Worm (Caenorhabditis elegans): ENCODE data around the gene lin-7.
A peak's percentile ranks its signal among the peaks of the same experiment; 100 is the strongest.

lin-7 gene

DNA sequence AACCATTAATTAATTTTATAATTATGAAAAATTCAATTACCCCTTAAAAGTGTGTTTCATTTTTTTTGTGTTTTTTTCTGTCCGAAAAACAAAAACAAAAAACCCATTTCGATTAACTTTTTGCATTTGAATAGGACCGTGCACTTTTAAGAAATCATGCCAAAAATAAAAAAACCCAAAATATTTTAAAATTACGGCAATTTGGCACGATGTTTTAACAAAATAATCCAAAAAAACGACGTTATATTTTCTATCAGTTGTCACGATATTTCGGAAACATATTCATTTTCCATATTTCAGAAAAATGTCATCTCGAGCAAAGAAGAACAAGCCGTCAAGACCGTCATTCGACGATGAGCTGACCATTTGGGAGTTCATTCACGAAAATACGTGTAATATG is 12.5 kb upstream of the lin-7 start, which contains the start of gene tebp-1:
Gene tebp-1, plus strand, starts transcription at position 301 of the 400 bp plus-strand sequence.
- TF ChIP-seq mab-9 (GFP tag; IDR thresholded peaks at IDR 0.05) (no peak), efl-1 (optimal IDR thresholded peaks at IDR 0.05) (no peak), efl-1 (GFP tag; optimal IDR thresholded peaks at IDR 0.05 in 1 of 2) (peak in 1 of 2 experiments; percentile 2)

DNA sequence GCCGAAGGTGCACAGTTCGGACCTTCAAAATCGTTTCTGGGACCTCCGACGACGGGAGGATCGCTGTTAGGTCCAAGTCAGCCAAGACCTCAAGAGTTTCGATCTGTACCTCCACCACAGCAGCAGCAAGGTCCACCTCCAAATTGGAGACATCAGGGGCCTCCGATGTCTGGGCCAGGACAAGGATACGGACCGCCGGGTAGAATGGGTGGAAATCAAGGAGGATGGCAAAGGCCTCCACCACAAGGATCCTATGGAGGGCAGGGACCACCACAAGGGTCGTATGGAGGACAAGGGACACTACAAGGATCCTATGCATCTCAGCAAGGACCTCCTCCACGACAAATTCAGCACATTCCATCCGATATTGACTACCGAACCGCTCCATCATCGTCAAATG is 11.5 kb upstream of the lin-7 start:
- TF ChIP-seq pqm-1 (tag; optimal IDR thresholded peaks at IDR 0.05) (no peak), ceh-90 (tag; optimal IDR thresholded peaks at IDR 0.05) (no peak), ztf-11 (tag; optimal IDR thresholded peaks at IDR 0.05) (no peak), nhr-12 (tag; optimal IDR thresholded peaks at IDR 0.05) (no peak), unc-98 (GFP tag; IDR thresholded peaks at IDR 0.05) (no peak)

DNA sequence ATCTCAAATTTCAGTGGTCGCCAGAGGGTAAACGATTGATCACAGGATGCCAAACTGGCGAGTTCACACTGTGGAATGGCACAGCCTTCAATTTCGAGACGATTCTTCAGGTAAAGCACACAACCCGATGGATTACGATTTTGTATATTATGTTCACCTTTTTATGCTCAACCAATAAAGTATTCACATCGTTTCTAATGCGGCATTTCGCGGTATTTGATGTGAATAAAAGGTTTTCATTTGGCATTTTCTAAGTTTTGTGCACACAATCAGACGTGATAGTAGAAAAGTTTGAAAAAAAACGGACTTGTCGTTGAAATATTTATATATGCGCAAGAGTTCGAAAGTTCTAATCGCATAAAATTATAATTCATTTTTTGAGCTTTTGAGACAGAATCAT is 9.8 kb upstream of the lin-7 start:
- no peak for TF ChIP-seq sup-37 (GFP tag; optimal IDR thresholded peaks at IDR 0.05)
- no peak for TF ChIP-seq efl-1 (optimal IDR thresholded peaks at IDR 0.05)
- peak in 1 of 2 experiments; percentile 34 for TF ChIP-seq efl-1 (GFP tag; optimal IDR thresholded peaks at IDR 0.05 in 1 of 2)
- TF ChIP-seq nhr-12 (tag; optimal IDR thresholded peaks at IDR 0.05), result no peak
- TF ChIP-seq fkh-4 (tag; optimal IDR thresholded peaks at IDR 0.05; ENCODE audit: borderline replicate concordance), result no peak

- TF ChIP-seq lsy-2 (tag; optimal IDR thresholded peaks at IDR 0.05) (peak; percentile 91 to 94), zip-4 (GFP tag; optimal IDR thresholded peaks at IDR 0.05) (no peak), efl-1 (optimal IDR thresholded peaks at IDR 0.05) (peak; percentile 77 to 94), efl-1 (GFP tag; optimal IDR thresholded peaks at IDR 0.05 in 1 of 2) (peak; percentile 91 to 99), fkh-10 (GFP tag; optimal IDR thresholded peaks at IDR 0.05) (no peak), nhr-20 (tag; optimal IDR thresholded peaks at IDR 0.05) (peak; percentile 56), lin-35 (GFP tag; optimal IDR thresholded peaks at IDR 0.05) (peak; percentile 89 to 96), nhr-90 (tag; optimal IDR thresholded peaks at IDR 0.05; ENCODE audit: poor library complexity) (peak; percentile 52), pax-3 (tag; optimal IDR thresholded peaks at IDR 0.05) (no peak), skn-1 (tag; optimal IDR thresholded peaks at IDR 0.05) (peak; percentile 84), unc-98 (GFP tag; IDR thresholded peaks at IDR 0.05) (no peak), Y116A8C.19 (tag; optimal IDR thresholded peaks at IDR 0.05; ENCODE audit: borderline replicate concordance) (no peak), ces-1 (GFP tag; optimal IDR thresholded peaks at IDR 0.05) (no peak), nhr-19 (GFP tag; conservative IDR thresholded peaks at IDR 0.05) (peak; percentile 71), jun-1 (tag; optimal IDR thresholded peaks at IDR 0.05) (peak; percentile 33), nhr-237 (tag; optimal IDR thresholded peaks at IDR 0.05) (no peak), egl-27 (tag; optimal IDR thresholded peaks at IDR 0.05) (no peak), ceh-63 (GFP tag; optimal IDR thresholded peaks at IDR 0.05) (no peak), pag-3 (tag; optimal IDR thresholded peaks at IDR 0.05; ENCODE audit: borderline replicate concordance, insufficient read depth) (no peak), aha-1 (tag; optimal IDR thresholded peaks at IDR 0.05) (no peak), snpc-4 (tag; optimal IDR thresholded peaks at IDR 0.05) (peak; percentile 56), efl-3 (GFP tag; optimal IDR thresholded peaks at IDR 0.05) (no peak), egl-13 (tag; optimal IDR thresholded peaks at IDR 0.05) (peak; percentile 54), ets-5 (GFP tag; IDR thresholded peaks at IDR 0.05) (no peak), ceh-82 (tag; optimal IDR thresholded peaks at IDR 0.05) (peak; percentile 43 to 81 (median 65)), nhr-85 (tag) (peak; percentile 9), fos-1 (tag; optimal IDR thresholded peaks at IDR 0.05) (peak; percentile 7), nhr-11 (tag; optimal IDR thresholded peaks at IDR 0.05) (peak; percentile 19), C04F5.9 (tag; optimal IDR thresholded peaks at IDR 0.05) (peak; percentile 3), isw-1 (GFP tag; IDR thresholded peaks at IDR 0.05) (peak; percentile 38; the same call in 1 of the 2 replicates), rnt-1 (tag; optimal IDR thresholded peaks at IDR 0.05) (peak; percentile 87), sup-37 (GFP tag; optimal IDR thresholded peaks at IDR 0.05) (no peak), pqm-1 (tag; optimal IDR thresholded peaks at IDR 0.05) (no peak), fkh-8 (tag; optimal IDR thresholded peaks at IDR 0.05) (peak; percentile 58), nhr-77 (tag; optimal IDR thresholded peaks at IDR 0.05) (peak; percentile 73), snu-23 (GFP tag; optimal IDR thresholded peaks at IDR 0.05) (peak; percentile 80), dsc-1 (tag; optimal IDR thresholded peaks at IDR 0.05) (peak; percentile 68), tlp-1 (tag; optimal IDR thresholded peaks at IDR 0.05) (no peak), alr-1 (tag; optimal IDR thresholded peaks at IDR 0.05; ENCODE audit: borderline replicate concordance) (no peak), xbp-1 (tag; optimal IDR thresholded peaks at IDR 0.05) (peak; percentile 66)
Observed at ce11 chrII:14357936-14358416, 8.8 kb upstream of the lin-7 start, which contains the start of the genes agl-1 and pfs-2. TSS of gene agl-1 (minus strand) at chrII:14358113. TSS of gene pfs-2 (plus strand) at chrII:14358366.
